Worm (Caenorhabditis elegans) whole organism, mixed stage, embryonic: Measurements from ENCODE around the gene aos-1.

ENCODE experiments used
- M03D4.4 ChIP-seq: sonication (generic microtip); optimal IDR thresholded peaks from 2 replicates; lab custom pipeline; 2017; ENCODE audit warnings: mild to moderate bottlenecking, missing genetic modification characterization, missing compliant biosample characterization
- bed-3 ChIP-seq: fragments of 200-800 bp; sonication (Bioruptor generic); optimal IDR thresholded peaks from 3 replicates; lab custom pipeline; 2018; ENCODE audit warnings: mild to moderate bottlenecking, missing genetic modification characterization, moderate library complexity, missing compliant biosample characterization
- ceh-39 ChIP-seq: fragments of 150-350 bp; optimal IDR thresholded peaks from 2 replicates; lab custom pipeline; 2014; ENCODE audit warnings: missing biosample characterization, missing genetic modification characterization
- ceh-43 ChIP-seq: fragments of 200-800 bp; sonication (Bioruptor generic); optimal IDR thresholded peaks from 2 replicates; lab custom pipeline; 2018; ENCODE audit warnings: mild to moderate bottlenecking, missing genetic modification characterization, moderate library complexity, missing compliant biosample characterization
- ces-1 ChIP-seq: fragments of 150-350 bp; optimal IDR thresholded peaks from 2 replicates; lab custom pipeline; 2014; ENCODE audit warnings: missing biosample characterization, missing genetic modification reagents, missing genetic modification characterization
- cnd-1 ChIP-seq: fragments of 200-800 bp; sonication (Bioruptor generic); optimal IDR thresholded peaks from 2 replicates; lab custom pipeline; 2018; ENCODE audit warnings: mild to moderate bottlenecking, missing genetic modification characterization, missing compliant biosample characterization
- drap-1 ChIP-seq: fragments of 200-800 bp; sonication (Bioruptor generic); optimal IDR thresholded peaks from 3 replicates; lab custom pipeline; 2018; ENCODE audit warnings: mild to moderate bottlenecking, missing genetic modification characterization, missing compliant biosample characterization
- ham-2 ChIP-seq: fragments of 200-800 bp; sonication (Bioruptor generic); optimal IDR thresholded peaks from 2 replicates; lab custom pipeline; 2018; ENCODE audit warnings: mild to moderate bottlenecking, missing genetic modification characterization, missing compliant biosample characterization
- lin-32 ChIP-seq: fragments of 200-800 bp; sonication (Bioruptor generic); optimal IDR thresholded peaks from 2 replicates; lab custom pipeline; 2018; ENCODE audit warnings: mild to moderate bottlenecking, missing genetic modification characterization, missing compliant biosample characterization
- mab-5 ChIP-seq: fragments of 150-350 bp; optimal IDR thresholded peaks from 2 replicates; lab custom pipeline; 2014; ENCODE audit warnings: missing biosample characterization, missing genetic modification characterization
- mep-1 ChIP-seq: fragments of 150-350 bp; optimal IDR thresholded peaks from 2 replicates; lab custom pipeline; 2017; ENCODE audit warnings: missing biosample characterization, missing genetic modification reagents, missing genetic modification characterization, inconsistent platforms
- mls-2 ChIP-seq: sonication (generic microtip); optimal IDR thresholded peaks from 2 replicates; lab custom pipeline; 2016; ENCODE audit warnings: mild to moderate bottlenecking, missing genetic modification characterization, moderate library complexity, missing compliant biosample characterization
- nhr-2 ChIP-seq: fragments of 150-350 bp; optimal IDR thresholded peaks from 2 replicates; lab custom pipeline; 2014; ENCODE audit warnings: missing biosample characterization, missing genetic modification characterization
- nhr-28 ChIP-seq: fragments of 150-350 bp; optimal IDR thresholded peaks from 2 replicates; lab custom pipeline; 2014; ENCODE audit warnings: missing biosample characterization, missing genetic modification characterization
- nhr-76 ChIP-seq: sonication (generic microtip); optimal IDR thresholded peaks from 2 replicates; lab custom pipeline; 2017; ENCODE audit warnings: missing biosample characterization, missing genetic modification characterization
- pha-4 ChIP-seq: fragments of 150-350 bp; optimal IDR thresholded peaks from 2 replicates; lab custom pipeline; 2018; ENCODE audit warnings: missing biosample characterization, missing genetic modification reagents, missing genetic modification characterization
- snpc-4 ChIP-seq: fragments of 150-350 bp; optimal IDR thresholded peaks from 2 replicates; lab custom pipeline; 2014; ENCODE audit warnings: missing biosample characterization, missing genetic modification characterization
- sptf-1 ChIP-seq: sonication (generic microtip); optimal IDR thresholded peaks from 2 replicates; lab custom pipeline; 2017; ENCODE audit warnings: mild to moderate bottlenecking, missing genetic modification characterization, moderate library complexity, missing compliant biosample characterization
- unc-120 ChIP-seq: sonication (generic microtip); optimal IDR thresholded peaks from 2 replicates; lab custom pipeline; 2017; ENCODE audit warnings: missing genetic modification characterization, missing compliant biosample characterization; ENCODE audit not compliant: poor library complexity, severe bottlenecking
- unc-39 ChIP-seq: fragments of 150-350 bp; optimal IDR thresholded peaks from 2 replicates; lab custom pipeline; 2014; ENCODE audit warnings: missing biosample characterization, missing genetic modification characterization
- unc-62 ChIP-seq: fragments of 150-350 bp; optimal IDR thresholded peaks from 2 replicates; lab custom pipeline; 2014; ENCODE audit warnings: missing biosample characterization, missing genetic modification reagents, missing genetic modification characterization
- zip-8 ChIP-seq: fragments of 150-350 bp; optimal IDR thresholded peaks from 2 replicates; lab custom pipeline; 2014; ENCODE audit warnings: missing biosample characterization, missing genetic modification characterization
- ztf-11 ChIP-seq: fragments of 150-350 bp; optimal IDR thresholded peaks from 2 replicates; lab custom pipeline; 2014; ENCODE audit warnings: missing biosample characterization, missing genetic modification characterization

aos-1 gene

ce11 chrV:10083999-10084468 is 46.1 kb downstream of the aos-1 start, which contains the start of gene nhr-12:
TSS of gene nhr-12 (minus strand) at chrV:10084049.
- TF ChIP-seq sptf-1 (tag; lab: Kevin White, UChicago) (no peak), bed-3 (GFP tag; lab: Kevin White, UChicago) (no peak), mep-1 (tag; lab: Kevin White, UChicago) (peak; percentile 13), nhr-28 (tag; lab: Kevin White, UChicago) (peak; percentile 50)

- TF ChIP-seq nhr-2 (tag; lab: Kevin White, UChicago) (no peak), bed-3 (GFP tag; lab: Kevin White, UChicago) (no peak), unc-120 (tag; lab: Kevin White, UChicago) (no peak), ztf-11 (no peak), nhr-76 (tag; lab: Kevin White, UChicago) (no peak), M03D4.4 (tag; lab: Kevin White, UChicago) (no peak), nhr-28 (tag; lab: Kevin White, UChicago) (no peak), pha-4 (tag; lab: Kevin White, UChicago) (no peak), lin-32 (GFP tag; lab: Kevin White, UChicago) (no peak)
- TF ChIP-seq, all 35 proteins: peak for 0
Observed at ce11 chrV:10081636-10082035, 48.5 kb downstream of the aos-1 start, which contains the start of gene nhr-205. TSS of gene nhr-205 (minus strand) at chrV:10081776.

- TF ChIP-seq pha-4 (tag; lab: Kevin White, UChicago) (no peak), nhr-2 (tag; lab: Kevin White, UChicago) (no peak), zip-8 (tag; lab: Kevin White, UChicago) (no peak), snpc-4 (tag; lab: Kevin White, UChicago) (no peak), ceh-43 (GFP tag; lab: Kevin White, UChicago) (no peak), mls-2 (no peak), unc-39 (tag; lab: Kevin White, UChicago) (no peak), ceh-39 (no peak), mab-5 (tag; lab: Kevin White, UChicago) (no peak), drap-1 (GFP tag; lab: Kevin White, UChicago) (no peak), ces-1 (GFP tag; lab: Kevin White, UChicago) (no peak), M03D4.4 (tag; lab: Kevin White, UChicago) (no peak), cnd-1 (tag; lab: Kevin White, UChicago) (no peak), unc-62 (GFP tag; lab: Kevin White, UChicago) (no peak), ham-2 (no peak)
Observed at ce11 chrV:10080905-10081304, 49.2 kb downstream of the aos-1 start.

ce11 chrV:10078244-10078643 is 51.9 kb downstream of the aos-1 start, which contains the start of gene R04B5.1:
TSS of gene R04B5.1 (minus strand) at chrV:10078344.
- TF ChIP-seq ham-2, result no peak
- no peak for TF ChIP-seq mls-2
- TF ChIP-seq unc-62 (GFP tag; lab: Kevin White, UChicago), result no peak
- no peak for TF ChIP-seq zip-8 (tag; lab: Kevin White, UChicago)
- TF ChIP-seq pha-4 (tag; lab: Kevin White, UChicago), result no peak
